Fruit fly (Drosophila melanogaster): Measurements from ENCODE around the gene ATPsynCF6.

The ATPsynCF6 gene

DNA sequence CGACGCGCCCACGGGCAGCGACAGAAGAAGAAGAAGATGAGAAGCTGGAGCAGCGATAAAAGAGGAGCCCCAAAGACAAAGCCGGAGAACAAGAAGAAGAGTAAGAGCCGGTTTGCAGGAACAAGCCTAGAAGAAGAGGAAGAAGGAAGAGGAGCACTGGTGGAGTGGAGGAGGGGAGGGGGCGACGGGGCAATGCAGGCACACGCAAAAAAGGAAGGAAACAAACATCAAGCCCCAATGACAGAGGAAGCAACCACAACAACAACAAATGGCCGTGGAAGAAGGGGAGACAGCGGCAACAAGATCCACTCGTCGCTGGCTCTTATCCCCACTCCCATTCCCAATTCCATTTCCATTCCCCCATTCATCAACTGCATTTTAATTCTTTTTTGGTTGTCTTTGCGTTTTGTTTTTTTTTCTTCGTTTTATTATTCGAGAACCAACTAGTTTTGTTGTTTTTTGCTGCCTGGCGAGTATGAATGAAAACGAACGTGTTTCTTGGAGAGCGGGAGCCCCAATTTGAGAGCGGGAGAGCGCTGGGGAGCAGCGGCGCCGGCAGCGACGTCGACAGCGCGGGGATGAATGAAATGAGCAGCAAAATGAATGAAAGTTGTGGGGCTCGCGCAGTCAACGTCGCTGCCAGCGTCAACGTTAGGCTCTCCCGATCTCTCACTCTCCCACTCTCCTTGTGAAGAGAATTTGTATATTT is 21.7 kb downstream of the ATPsynCF6 start (continued):
- no peak for TF ChIP-seq esg (GFP tag; conservative IDR thresholded peaks at IDR 0.05)
- no peak for TF ChIP-seq Dip3 (GFP tag; optimal IDR thresholded peaks at IDR 0.05)
- no peak for TF ChIP-seq CG11456 (GFP tag; IDR thresholded peaks at IDR 0.05)
- 0 out of 3 replicates have a peak, but pooled peaks have one; percentile 18 for TF ChIP-seq sr (GFP tag; IDR thresholded peaks at IDR 0.05)
- no peak for TF ChIP-seq CG2116 (GFP tag; optimal IDR thresholded peaks at IDR 0.05)
- no peak for TF ChIP-seq GATAe (GFP tag; conservative IDR thresholded peaks at IDR 0.05)
- TF ChIP-seq Kr (GFP tag; optimal IDR thresholded peaks at IDR 0.05), result no peak
- no peak for TF ChIP-seq B-H2 (GFP tag; optimal IDR thresholded peaks at IDR 0.05)
- TF ChIP-seq bbx (GFP tag; IDR thresholded peaks at IDR 0.05; ENCODE audit: partially characterized antibody), result no peak
- no peak for TF ChIP-seq CG5245 (GFP tag; optimal IDR thresholded peaks at IDR 0.05)
- TF ChIP-seq CG10565 (GFP tag; optimal IDR thresholded peaks at IDR 0.05), result no peak
- no peak for TF ChIP-seq run (tag; optimal IDR thresholded peaks at IDR 0.05)
- TF ChIP-seq CG13296 (GFP tag; optimal IDR thresholded peaks at IDR 0.05), result no peak
- TF ChIP-seq ttk (GFP tag; IDR thresholded peaks at IDR 0.05), result no peak
- TF ChIP-seq CG8089 (GFP tag; optimal IDR thresholded peaks at IDR 0.05), result no peak
- peak; percentile 57; the same call in 1 of the 2 replicates for TF ChIP-seq aop (GFP tag; IDR thresholded peaks at IDR 0.05)
- no peak for TF ChIP-seq Dad (GFP tag; optimal IDR thresholded peaks at IDR 0.05)
- no peak for TF ChIP-seq CG6854 (GFP tag; optimal IDR thresholded peaks at IDR 0.05)
- TF ChIP-seq corto (GFP tag; optimal IDR thresholded peaks at IDR 0.05), result peak; percentile 41
- TF ChIP-seq CG1529 (GFP tag; optimal IDR thresholded peaks at IDR 0.05), result no peak
- no peak for TF ChIP-seq croc (GFP tag; conservative IDR thresholded peaks at IDR 0.05)
- TF ChIP-seq ara (GFP tag; IDR thresholded peaks at IDR 0.05), result 0 out of 2 replicates have a peak, but pooled peaks have one; percentile 4
- no peak for TF ChIP-seq CG12744 (GFP tag; optimal IDR thresholded peaks at IDR 0.05)
- no peak for TF ChIP-seq shn (GFP tag; optimal IDR thresholded peaks at IDR 0.05)
- TF ChIP-seq lmd (GFP tag; IDR thresholded peaks at IDR 0.05), result no peak
- no peak for TF ChIP-seq H15 (GFP tag; IDR thresholded peaks at IDR 0.05)
- no peak for TF ChIP-seq CG14860 (GFP tag; IDR thresholded peaks at IDR 0.05; ENCODE audit: partially characterized antibody)
- TF ChIP-seq CG30020 (tag; optimal IDR thresholded peaks at IDR 0.05), result no peak
- no peak for TF ChIP-seq Opbp (GFP tag; IDR thresholded peaks at IDR 0.05; ENCODE audit: partially characterized antibody)
- no peak for TF ChIP-seq Sry-β (GFP tag; optimal IDR thresholded peaks at IDR 0.05)
- no peak for TF ChIP-seq org-1 (GFP tag; optimal IDR thresholded peaks at IDR 0.05)
- peak; percentile 99 for TF ChIP-seq nom (GFP tag; optimal IDR thresholded peaks at IDR 0.05)
- no peak for TF ChIP-seq trh (GFP tag; optimal IDR thresholded peaks at IDR 0.05)
- no peak for TF ChIP-seq CG6654 (GFP tag; optimal IDR thresholded peaks at IDR 0.05)
- no peak for TF ChIP-seq exex (tag; optimal IDR thresholded peaks at IDR 0.05)
- TF ChIP-seq h (optimal IDR thresholded peaks at IDR 0.05), result no peak
- no peak for TF ChIP-seq BtbVII (GFP tag; optimal IDR thresholded peaks at IDR 0.05)
- no peak for TF ChIP-seq bowl (GFP tag; IDR thresholded peaks at IDR 0.05)
- TF ChIP-seq pum (GFP tag; optimal IDR thresholded peaks at IDR 0.05), result no peak
- TF ChIP-seq CG10959 (GFP tag; IDR thresholded peaks at IDR 0.05), result no peak
- peak; percentile 98 for TF ChIP-seq Adf1 (GFP tag; IDR thresholded peaks at IDR 0.05)
- TF ChIP-seq cas (GFP tag; IDR thresholded peaks at IDR 0.05), result no peak
- no peak for TF ChIP-seq Spps (tag; optimal IDR thresholded peaks at IDR 0.05)
- TF ChIP-seq gfzf (GFP tag; optimal IDR thresholded peaks at IDR 0.05), result no peak
- no peak for TF ChIP-seq Atf6 (GFP tag; IDR thresholded peaks at IDR 0.05)
- TF ChIP-seq Xbp1 (GFP tag; optimal IDR thresholded peaks at IDR 0.05), result no peak
- no peak for TF ChIP-seq CG10431 (GFP tag; optimal IDR thresholded peaks at IDR 0.05)
- TF ChIP-seq gsb (GFP tag; IDR thresholded peaks at IDR 0.05), result no peak
- TF ChIP-seq amos (GFP tag; IDR thresholded peaks at IDR 0.05; ENCODE audit: partially characterized antibody), result no peak
- no peak for TF ChIP-seq HLHmδ (GFP tag; optimal IDR thresholded peaks at IDR 0.05)
- TF ChIP-seq CG17568 (GFP tag; optimal IDR thresholded peaks at IDR 0.05), result no peak

All from whole organism, embryonic.